Fruit fly (Drosophila melanogaster) whole organism: ENCODE data around the gene CG14572.

Experiments used
- CG8478 ChIP-seq: fragments of >200 bp; optimal IDR thresholded peaks from 2 replicates; lab custom pipeline; 2018; ENCODE audit warnings: inconsistent platforms
- Dll ChIP-seq: fragments of >200 bp; optimal IDR thresholded peaks from 2 replicates; lab custom pipeline; 2017
- EcR ChIP-seq, 2 experiments: fragments of >200 bp; optimal IDR thresholded peaks; 2 replicates each; lab custom pipeline; 2017; ENCODE audit warnings: missing biosample characterization in 2 of 2, missing genetic modification characterization in 2 of 2, missing genetic modification reagents in 2 of 2
- pan ChIP-seq: fragments of >200 bp; optimal IDR thresholded peaks from 2 replicates; lab custom pipeline; 2017
- psq ChIP-seq: fragments of >200 bp; optimal IDR thresholded peaks from 2 replicates; lab custom pipeline; 2017
- usp ChIP-seq: fragments of >200 bp; optimal IDR thresholded peaks from 2 replicates; lab custom pipeline; 2017; ENCODE audit warnings: missing biosample characterization, missing genetic modification characterization, mixed read lengths

dm6 chr3L:21727728-21728124, 13.6 kb upstream of the CG14572 start:
- TF ChIP-seq psq (lab: Kevin White, UChicago): no peak
- no peak for TF ChIP-seq EcR (GFP tag; optimal IDR thresholded peaks at IDR 0.05; lab: Kevin White, UChicago)
- TF ChIP-seq usp (GFP tag; lab: Kevin White, UChicago): no peak
- TF ChIP-seq Dll: no peak
- no peak for TF ChIP-seq pan (lab: Kevin White, UChicago)
- TF ChIP-seq CG8478 (lab: Kevin White, UChicago): no peak
